Worm (Caenorhabditis elegans) whole organism, late embryonic: ENCODE measurements around the gene M03D4.4.

Experiments
- ama-1 ChIP-seq: fragments of 150-350 bp; optimal IDR thresholded peaks from 2 replicates; lab custom pipeline; 2014
- ceh-22 ChIP-seq: sonication (generic microtip); optimal IDR thresholded peaks from 2 replicates; lab custom pipeline; 2017; ENCODE audit warnings: missing biosample characterization, missing genetic modification characterization
- ceh-24 ChIP-seq: sonication (generic microtip); optimal IDR thresholded peaks from 2 replicates; lab custom pipeline; 2016; ENCODE audit warnings: mild to moderate bottlenecking, missing genetic modification characterization, missing compliant biosample characterization
- ceh-30 ChIP-seq: fragments of 150-350 bp; optimal IDR thresholded peaks from 2 replicates; lab custom pipeline; 2014; ENCODE audit warnings: missing biosample characterization, missing genetic modification characterization
- dmd-4 ChIP-seq: sonication (generic microtip); optimal IDR thresholded peaks from 2 replicates; lab custom pipeline; 2016; ENCODE audit warnings: borderline replicate concordance, missing genetic modification characterization, missing compliant biosample characterization
- elt-2 ChIP-seq: sonication (generic microtip); optimal IDR thresholded peaks from 2 replicates; lab custom pipeline; 2016; ENCODE audit warnings: missing genetic modification reagents, missing genetic modification characterization, missing compliant biosample characterization
- fkh-10 ChIP-seq: fragments of 150-350 bp; optimal IDR thresholded peaks from 2 replicates; lab custom pipeline; 2014; ENCODE audit warnings: missing biosample characterization, missing genetic modification reagents, missing genetic modification characterization
- hlh-6 ChIP-seq: sonication (generic microtip); optimal IDR thresholded peaks from 2 replicates; lab custom pipeline; 2016; ENCODE audit warnings: missing genotype, missing genetic modification characterization, missing compliant biosample characterization
- lin-11 ChIP-seq: fragments of 200-800 bp; sonication (Bioruptor generic); optimal IDR thresholded peaks from 2 replicates; lab custom pipeline; 2018; ENCODE audit warnings: mild to moderate bottlenecking, missing genetic modification characterization, missing compliant biosample characterization
- nfya-1 ChIP-seq: sonication (generic microtip); optimal IDR thresholded peaks from 2 replicates; lab custom pipeline; 2017; ENCODE audit warnings: missing genetic modification characterization, mild to moderate bottlenecking, missing compliant biosample characterization, antibody characterized with exemption, moderate library complexity
- npax-4 ChIP-seq: sonication (generic microtip); optimal IDR thresholded peaks from 2 replicates; lab custom pipeline; 2016; ENCODE audit warnings: missing genetic modification characterization, missing compliant biosample characterization
- pag-3 ChIP-seq: sonication (generic microtip); optimal IDR thresholded peaks from 2 replicates; lab custom pipeline; 2016; ENCODE audit warnings: missing compliant biosample characterization, missing genetic modification characterization, borderline replicate concordance
- sox-4 ChIP-seq: sonication (generic microtip); optimal IDR thresholded peaks from 2 replicates; lab custom pipeline; 2017; ENCODE audit warnings: mild to moderate bottlenecking, missing genetic modification characterization, inconsistent platforms, missing compliant biosample characterization

DNA sequence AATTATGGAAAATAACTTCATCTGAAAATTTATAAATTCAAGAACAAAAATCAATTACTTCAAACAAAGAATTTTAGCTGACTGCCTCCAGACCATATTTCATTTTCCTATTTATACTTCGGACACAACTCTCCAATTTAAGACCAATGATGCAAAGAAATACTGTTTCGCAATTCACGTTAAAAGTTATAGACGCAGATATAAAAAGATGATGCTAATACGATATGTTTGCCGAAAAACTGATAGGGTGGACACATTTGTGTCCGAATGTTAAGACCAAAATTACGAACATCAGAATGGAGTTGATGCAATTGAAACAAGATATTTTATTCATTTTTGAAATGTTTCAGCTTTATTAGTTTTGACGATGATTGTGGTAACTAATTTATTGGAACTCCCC is 47.2 kb downstream of the M03D4.4 start, which contains the start of gene ugt-19:
- TF ChIP-seq ama-1 (lab: Kevin White, UChicago) (no peak), fkh-10 (GFP tag; lab: Kevin White, UChicago) (no peak), ceh-30 (no peak), npax-4 (no peak), hlh-6 (tag; lab: Kevin White, UChicago) (no peak), ceh-22 (tag; lab: Kevin White, UChicago) (no peak), dmd-4 (tag; lab: Kevin White, UChicago) (no peak), elt-2 (peak; percentile 19), nfya-1 (tag; lab: Kevin White, UChicago) (no peak), ceh-24 (no peak), sox-4 (no peak), pag-3 (tag; lab: Kevin White, UChicago) (no peak), lin-11 (tag; lab: Kevin White, UChicago) (no peak)
